Worm (Caenorhabditis elegans): ENCODE results near the gene T16G1.4.

The T16G1.4 gene

DNA sequence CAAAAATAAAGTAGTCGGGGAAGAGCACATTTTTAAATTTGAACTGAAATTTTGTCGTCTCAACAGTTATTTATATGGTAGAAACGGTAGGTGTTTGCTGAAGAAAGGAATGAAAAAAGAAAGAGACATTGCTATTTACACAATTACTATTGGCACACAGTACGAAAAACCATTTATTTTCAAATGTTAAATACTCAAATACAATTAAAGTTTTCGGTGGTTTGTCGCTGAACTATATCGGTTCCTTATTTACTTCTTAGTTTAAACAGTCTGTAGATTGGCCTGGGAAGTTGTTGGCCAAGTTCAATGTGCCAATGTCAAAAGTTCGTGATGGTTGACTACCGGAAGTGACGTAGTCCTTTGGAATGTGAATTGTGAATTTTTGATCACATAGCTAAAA, 37.6 kb downstream of the T16G1.4 start, which contains the start of gene ttr-27:
Gene ttr-27, minus strand, starts transcription at position 45 of the 400 bp plus-strand sequence.
- TF ChIP-seq ceh-24 (tag; optimal IDR thresholded peaks at IDR 0.05) (no peak), syd-9 (tag; optimal IDR thresholded peaks at IDR 0.05) (no peak), ref-2 (tag; optimal IDR thresholded peaks at IDR 0.05) (no peak), fkh-6 (tag; optimal IDR thresholded peaks at IDR 0.05) (no peak), ahr-1 (tag; optimal IDR thresholded peaks at IDR 0.05) (no peak)

DNA sequence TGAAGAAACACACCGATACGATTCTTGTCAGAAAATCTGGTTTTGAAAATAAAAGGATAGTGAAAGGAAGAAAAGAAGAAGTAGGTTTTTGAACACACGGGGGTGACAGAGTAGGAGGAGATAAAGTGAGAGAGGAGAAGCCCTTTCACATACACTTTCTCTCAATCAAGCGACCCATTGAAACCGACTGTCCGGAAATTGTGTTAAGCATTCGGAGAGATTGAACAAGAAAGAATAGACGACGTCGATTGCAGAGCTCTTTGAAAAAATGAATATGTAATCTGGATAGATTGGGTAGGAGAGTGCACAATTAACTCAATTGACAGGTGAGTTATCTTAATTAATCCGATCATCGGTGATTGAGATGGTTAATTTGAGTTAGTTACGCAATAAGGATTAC, 40.3 kb downstream of the T16G1.4 start:
- TF ChIP-seq ceh-9 (tag; optimal IDR thresholded peaks at IDR 0.05) (no peak), lim-6 (tag; optimal IDR thresholded peaks at IDR 0.05) (no peak), unc-42 (tag; optimal IDR thresholded peaks at IDR 0.05) (peak; percentile 95)

- TF ChIP-seq ceh-19 (GFP tag; optimal IDR thresholded peaks at IDR 0.05) (peak; percentile 40), ceh-34 (tag; optimal IDR thresholded peaks at IDR 0.05) (peak; percentile 47), unc-3 (GFP tag; conservative IDR thresholded peaks at IDR 0.05) (no peak), unc-3 (tag; optimal IDR thresholded peaks at IDR 0.05) (no peak)
Measured at ce11 chrV:12898583-12899232, 42.9 kb downstream of the T16G1.4 start.

ce11 chrV:12897338-12897737, 44.3 kb downstream of the T16G1.4 start:
- TF ChIP-seq unc-42 (tag; optimal IDR thresholded peaks at IDR 0.05) (peak; percentile 92), npax-4 (tag; optimal IDR thresholded peaks at IDR 0.05) (no peak), K02D7.2 (tag; optimal IDR thresholded peaks at IDR 0.05) (no peak), ceh-31 (tag; optimal IDR thresholded peaks at IDR 0.05) (peak; percentile 64), pax-1 (tag; optimal IDR thresholded peaks at IDR 0.05) (peak; percentile 55), madf-2 (tag; optimal IDR thresholded peaks at IDR 0.05) (no peak), tbx-2 (tag; optimal IDR thresholded peaks at IDR 0.05) (peak; percentile 27)

- TF ChIP-seq ref-2 (tag; optimal IDR thresholded peaks at IDR 0.05) (no peak), unc-55 (GFP tag; optimal IDR thresholded peaks at IDR 0.05) (peak; percentile 47), fax-1 (tag; optimal IDR thresholded peaks at IDR 0.05) (no peak), T23F11.4 (GFP tag; optimal IDR thresholded peaks at IDR 0.05) (no peak)
Measured at ce11 chrV:12896850-12897249, 44.8 kb downstream of the T16G1.4 start.

DNA sequence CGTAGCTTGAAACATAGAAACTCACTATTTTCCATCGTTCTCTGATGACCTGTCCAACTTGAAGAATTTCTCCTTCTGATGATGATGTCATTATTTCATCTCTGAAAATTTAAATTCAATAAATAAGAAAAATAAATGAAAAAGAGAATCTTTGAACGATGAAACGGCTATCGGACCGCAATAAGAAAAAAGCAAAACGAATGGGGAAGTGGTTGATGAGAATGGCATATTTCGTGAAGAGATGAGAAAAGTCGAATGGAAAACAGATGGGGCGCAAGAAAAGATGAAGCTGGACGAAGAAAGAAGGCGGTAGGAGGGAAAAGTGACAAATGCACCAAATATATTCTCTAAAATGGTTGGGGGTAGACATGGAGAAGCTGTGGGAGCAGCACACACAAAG, 45.9 kb downstream of the T16G1.4 start, which contains the start of gene ttbk-7:
Gene ttbk-7, minus strand, starts transcription at position 101 of the 400 bp plus-strand sequence.
- TF ChIP-seq ets-4 (tag; optimal IDR thresholded peaks at IDR 0.05) (no peak), ceh-24 (tag; optimal IDR thresholded peaks at IDR 0.05) (no peak), ceh-2 (tag; optimal IDR thresholded peaks at IDR 0.05) (no peak), hlh-8 (tag; optimal IDR thresholded peaks at IDR 0.05) (peak; percentile 33), elt-4 (tag; optimal IDR thresholded peaks at IDR 0.05) (no peak), ztf-16 (tag; optimal IDR thresholded peaks at IDR 0.05) (no peak), C38D4.7 (GFP tag; optimal IDR thresholded peaks at IDR 0.05) (no peak), Y22D7AL.16 (tag; optimal IDR thresholded peaks at IDR 0.05) (no peak), ceh-9 (tag; optimal IDR thresholded peaks at IDR 0.05) (no peak), tbx-2 (tag; optimal IDR thresholded peaks at IDR 0.05) (no peak), dmd-4 (tag; optimal IDR thresholded peaks at IDR 0.05; ENCODE audit: borderline replicate concordance) (no peak), ceh-19 (GFP tag; optimal IDR thresholded peaks at IDR 0.05) (no peak), nhr-232 (tag; optimal IDR thresholded peaks at IDR 0.05) (no peak), rnt-1 (tag; optimal IDR thresholded peaks at IDR 0.05) (no peak), pax-1 (tag; optimal IDR thresholded peaks at IDR 0.05) (no peak), zip-5 (tag; optimal IDR thresholded peaks at IDR 0.05) (no peak), fkh-10 (GFP tag; optimal IDR thresholded peaks at IDR 0.05) (no peak), unc-42 (tag; optimal IDR thresholded peaks at IDR 0.05) (peak; percentile 9), unc-3 (GFP tag; conservative IDR thresholded peaks at IDR 0.05) (no peak), unc-3 (tag; optimal IDR thresholded peaks at IDR 0.05) (no peak), npax-4 (tag; optimal IDR thresholded peaks at IDR 0.05) (no peak), pha-2 (tag; optimal IDR thresholded peaks at IDR 0.05) (no peak), fkh-6 (tag; optimal IDR thresholded peaks at IDR 0.05) (peak; percentile 21), nfya-1 (tag; optimal IDR thresholded peaks at IDR 0.05) (no peak)

Data from whole organism, late embryonic.